Fruit fly (Drosophila melanogaster): Measurements from ENCODE around the gene Rint1.
A peak's percentile ranks its signal among the peaks of the same experiment; 100 is the strongest.

The Rint1 gene

DNA sequence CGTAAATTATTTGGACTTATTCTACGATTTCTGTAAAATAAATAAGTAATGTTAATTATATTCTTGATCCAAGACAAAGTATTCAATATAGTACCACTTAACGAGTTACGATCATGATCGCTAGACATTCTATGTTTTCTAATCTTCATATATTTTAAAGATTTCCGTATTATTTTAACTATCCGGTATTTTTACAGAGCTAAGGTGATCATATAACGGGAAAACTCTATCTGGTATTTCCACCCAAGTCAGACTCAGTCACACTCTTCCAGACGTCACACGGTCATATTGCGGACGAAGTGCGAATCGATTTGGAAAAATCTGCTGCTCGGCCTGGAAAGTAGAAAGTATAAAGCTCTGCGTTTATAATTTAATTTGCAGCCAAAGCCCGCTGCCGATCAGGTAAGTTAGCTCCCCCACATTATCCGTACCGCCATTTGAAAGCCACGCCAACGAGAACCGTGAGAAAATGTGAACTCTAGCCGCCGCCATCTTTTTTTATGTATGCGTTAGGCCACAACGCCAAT lies 15.9 kb downstream of the Rint1 start, which contains the start of the genes lark and eco (continued):
- TF ChIP-seq CG12299 (tag; optimal IDR thresholded peaks at IDR 0.05) (peak; percentile 60), hkb (optimal IDR thresholded peaks at IDR 0.05) (no peak), hkb (GFP tag; IDR thresholded peaks at IDR 0.05) (no peak), CG17385 (GFP tag; optimal IDR thresholded peaks at IDR 0.05) (peak; percentile 35), Aef1 (GFP tag; IDR thresholded peaks at IDR 0.05) (no peak), CG3838 (GFP tag; optimal IDR thresholded peaks at IDR 0.05) (no peak), CG12391 (tag; optimal IDR thresholded peaks at IDR 0.05) (peak; percentile 20), YL-1 (GFP tag; optimal IDR thresholded peaks at IDR 0.05) (peak; percentile 96), Med (GFP tag) (peak; percentile 67), onecut (GFP tag; IDR thresholded peaks at IDR 0.05) (peak; percentile 77), cad (GFP tag; optimal IDR thresholded peaks at IDR 0.05) (no peak), CG10267 (tag; optimal IDR thresholded peaks at IDR 0.05) (peak; percentile 83), CG3847 (GFP tag; IDR thresholded peaks at IDR 0.05) (peak; percentile 33; the same call in 1 of the 2 replicates), CG9797 (GFP tag; optimal IDR thresholded peaks at IDR 0.05) (peak; percentile 92), CG4424 (GFP tag; optimal IDR thresholded peaks at IDR 0.05) (no peak), CG13287 (GFP tag; IDR thresholded peaks at IDR 0.05; ENCODE audit: partially characterized antibody) (peak; percentile 25; the same call in 1 of the 2 replicates), CG17829 (tag; optimal IDR thresholded peaks at IDR 0.05) (peak; percentile 17), fu2 (GFP tag; optimal IDR thresholded peaks at IDR 0.05) (no peak), CG10274 (GFP tag; optimal IDR thresholded peaks at IDR 0.05) (no peak), CG10366 (GFP tag; IDR thresholded peaks at IDR 0.05) (no peak), gfzf (GFP tag; optimal IDR thresholded peaks at IDR 0.05) (peak; percentile 89), Awh (GFP tag; IDR thresholded peaks at IDR 0.05) (no peak), CG8924 (tag; optimal IDR thresholded peaks at IDR 0.05) (peak; percentile 4), kni (GFP tag; optimal IDR thresholded peaks at IDR 0.05) (no peak), gsb (GFP tag; IDR thresholded peaks at IDR 0.05) (no peak), Adf1 (GFP tag; IDR thresholded peaks at IDR 0.05) (no peak; the same call in 1 of the 2 replicates), CG2116 (GFP tag; optimal IDR thresholded peaks at IDR 0.05) (peak; percentile 44), BtbVII (GFP tag; optimal IDR thresholded peaks at IDR 0.05) (peak; percentile 18), Ets97D (GFP tag; optimal IDR thresholded peaks at IDR 0.05) (peak; percentile 44), Opbp (GFP tag; IDR thresholded peaks at IDR 0.05; ENCODE audit: partially characterized antibody) (peak; percentile 40; the same call in 1 of the 3 replicates), Hmr (GFP tag; optimal IDR thresholded peaks at IDR 0.05) (no peak), CG3281 (GFP tag; optimal IDR thresholded peaks at IDR 0.05) (no peak), CG17186 (GFP tag; optimal IDR thresholded peaks at IDR 0.05) (no peak), twi (tag; optimal IDR thresholded peaks at IDR 0.05) (no peak), bbx (GFP tag; IDR thresholded peaks at IDR 0.05; ENCODE audit: partially characterized antibody) (peak; percentile 19; the same call in 1 of the 2 replicates), cwo (GFP tag; optimal IDR thresholded peaks at IDR 0.05) (no peak), sens (GFP tag) (peak; percentile 74), vvl (GFP tag; IDR thresholded peaks at IDR 0.05) (0 out of 2 replicates have a peak, but pooled peaks have one; percentile 10), oc (tag; optimal IDR thresholded peaks at IDR 0.05) (no peak)

DNA sequence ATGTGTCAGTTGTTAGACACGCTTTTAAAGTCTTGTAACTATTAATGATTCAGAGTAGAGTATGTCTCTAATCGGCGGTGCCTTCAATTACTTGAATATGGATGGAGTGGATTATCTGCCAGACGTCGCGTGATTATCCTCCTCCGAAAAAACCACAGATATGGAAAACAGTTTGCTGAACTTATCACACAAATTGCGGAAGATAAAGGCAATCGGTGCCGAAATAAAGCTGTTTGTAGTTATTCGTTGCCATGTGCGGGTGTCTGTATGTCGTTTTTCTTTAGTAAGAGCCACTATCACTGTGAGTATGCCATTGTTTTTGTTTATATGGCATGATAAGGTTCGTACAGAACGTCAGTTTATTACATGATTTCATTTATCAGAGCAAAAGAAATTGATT lies 20.6 kb downstream of the Rint1 start:
- TF ChIP-seq croc (GFP tag; conservative IDR thresholded peaks at IDR 0.05), result no peak
- TF ChIP-seq Chrac-16 (GFP tag; optimal IDR thresholded peaks at IDR 0.05), result no peak
- TF ChIP-seq Awh (GFP tag; IDR thresholded peaks at IDR 0.05), result no peak
- peak; percentile 68 for TF ChIP-seq cwo (GFP tag; optimal IDR thresholded peaks at IDR 0.05)
- no peak for TF ChIP-seq CG10274 (GFP tag; optimal IDR thresholded peaks at IDR 0.05)
- TF ChIP-seq Pdp1 (GFP tag; optimal IDR thresholded peaks at IDR 0.05), result peak in 1 of 2 experiments; percentile 24
- TF ChIP-seq CG3065 (GFP tag; optimal IDR thresholded peaks at IDR 0.05), result no peak
- peak; percentile 69 for TF ChIP-seq CG15479 (GFP tag; optimal IDR thresholded peaks at IDR 0.05)
- no peak for TF ChIP-seq sob (GFP tag; IDR thresholded peaks at IDR 0.05)
- peak; percentile 77 for TF ChIP-seq CG34376 (GFP tag; optimal IDR thresholded peaks at IDR 0.05)
- no peak for TF ChIP-seq Doc2 (GFP tag; IDR thresholded peaks at IDR 0.05)
- no peak for TF ChIP-seq CG12744 (GFP tag; optimal IDR thresholded peaks at IDR 0.05)
- TF ChIP-seq exex (tag; optimal IDR thresholded peaks at IDR 0.05), result peak; percentile 96
- TF ChIP-seq CG15696 (tag; optimal IDR thresholded peaks at IDR 0.05), result no peak
- TF ChIP-seq pros (GFP tag; optimal IDR thresholded peaks at IDR 0.05), result no peak
- peak; percentile 91 for TF ChIP-seq mirr (GFP tag; optimal IDR thresholded peaks at IDR 0.05)

Data from whole organism, embryonic.